Fruit fly (Drosophila melanogaster): ENCODE measurements around the gene spag4.

Gene spag4

DNA sequence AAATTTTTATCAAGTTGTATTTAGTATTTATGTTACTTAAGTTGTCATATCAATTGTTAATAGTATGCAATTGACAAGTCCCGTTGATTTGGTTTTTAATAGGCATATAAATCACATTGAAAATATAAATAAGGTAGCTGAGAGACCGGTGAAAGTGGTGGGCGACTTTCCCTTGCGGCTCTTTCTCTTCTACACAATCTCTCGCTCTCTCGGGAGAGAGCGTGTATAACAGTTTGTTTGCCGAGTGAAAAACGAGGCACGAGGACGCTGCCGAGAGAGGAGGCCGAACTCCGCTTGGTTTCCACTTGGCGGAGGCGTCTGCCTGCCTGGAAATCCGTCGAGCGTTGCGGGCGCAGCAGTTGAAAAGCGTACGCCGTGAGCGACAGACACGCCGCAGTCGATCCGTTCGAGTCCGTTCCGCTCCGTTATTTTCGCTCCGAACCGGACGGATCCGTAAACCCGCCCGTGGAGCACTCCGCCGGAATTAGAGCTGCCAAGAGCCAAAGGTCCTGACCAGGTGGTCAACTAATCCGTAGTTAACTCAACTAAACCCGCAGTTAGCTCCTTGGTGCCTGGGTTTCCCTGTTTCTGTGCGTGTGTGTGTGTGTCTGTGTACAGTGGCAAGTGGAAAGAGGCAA lies 29.8 kb downstream of the spag4 start, which contains the start of gene kek2 (continued):
- TF ChIP-seq CG13287 (GFP tag; IDR thresholded peaks at IDR 0.05; ENCODE audit: partially characterized antibody) (no peak), CG14441 (GFP tag; IDR thresholded peaks at IDR 0.05) (no peak), Deaf1 (tag; optimal IDR thresholded peaks at IDR 0.05) (peak; percentile 97), sens-2 (GFP tag; IDR thresholded peaks at IDR 0.05) (no peak), ci (GFP tag; IDR thresholded peaks at IDR 0.05) (0 out of 3 replicates have a peak, but pooled peaks have one; percentile 31), CG43689 (GFP tag; IDR thresholded peaks at IDR 0.05) (no peak), Rfx (GFP tag; IDR thresholded peaks at IDR 0.05) (0 out of 2 replicates have a peak, but pooled peaks have one; percentile 30), ato (GFP tag; IDR thresholded peaks at IDR 0.05; ENCODE audit: partially characterized antibody) (0 out of 2 replicates have a peak, but pooled peaks have one; percentile 33), Jarid2 (GFP tag; optimal IDR thresholded peaks at IDR 0.05) (peak; percentile 93), crol (GFP tag; IDR thresholded peaks at IDR 0.05) (0 out of 2 replicates have a peak, but pooled peaks have one; percentile 6), sens (GFP tag) (peak; percentile 38), Dll (GFP tag; IDR thresholded peaks at IDR 0.05; ENCODE audit: partially characterized antibody) (0 out of 4 replicates have a peak, but pooled peaks have one; percentile 12), CG32532 (GFP tag; IDR thresholded peaks at IDR 0.05) (peak; percentile 14; the same call in 1 of the 2 replicates), abd-A (tag; optimal IDR thresholded peaks at IDR 0.05) (peak; percentile 27), CG6813 (GFP tag; optimal IDR thresholded peaks at IDR 0.05) (no peak), zfh1 (GFP tag; IDR thresholded peaks at IDR 0.05) (0 out of 3 replicates have a peak, but pooled peaks have one; percentile 11)
